Fruit fly (Drosophila melanogaster) whole organism, embryonic: ENCODE results near the gene CG31050.

Source experiments
- ATbp ChIP-seq: fragments of 200-800 bp; sonication (Bioruptor generic); optimal IDR thresholded peaks from 2 replicates; lab custom pipeline; 2017; ENCODE audit warnings: missing biosample characterization, mild to moderate bottlenecking, missing genetic modification characterization, missing genetic modification reagents
- Abd-B ChIP-seq: fragments of 200-800 bp; sonication (Bioruptor generic); optimal IDR thresholded peaks from 2 replicates; lab custom pipeline; 2018; ENCODE audit warnings: missing biosample characterization, mild to moderate bottlenecking, missing genetic modification characterization, moderate library complexity
- CG10321 ChIP-seq: fragments of 200-800 bp; sonication (Bioruptor generic); IDR thresholded peaks from 2 replicates; pipeline ENCODE4 v1.3.6; 2022; ENCODE audit warnings: missing biosample characterization, missing genetic modification characterization
- CG10431 ChIP-seq: fragments of 200-800 bp; sonication (Bioruptor generic); optimal IDR thresholded peaks from 3 replicates; lab custom pipeline; 2018; ENCODE audit warnings: missing biosample characterization, mild to moderate bottlenecking, missing genetic modification characterization
- CG11398 ChIP-seq: fragments of 200-800 bp; sonication (Bioruptor generic); optimal IDR thresholded peaks from 2 replicates; lab custom pipeline; 2016; ENCODE audit warnings: missing biosample characterization, missing genetic modification characterization
- CG11560 ChIP-seq: fragments of 200-800 bp; sonication (Bioruptor generic); IDR thresholded peaks from 3 replicates; pipeline ENCODE4 v1.3.6; 2022; ENCODE audit warnings: missing biosample characterization, missing genetic modification characterization
- CG13624 ChIP-seq: fragments of 200-800 bp; sonication (Bioruptor generic); optimal IDR thresholded peaks from 2 replicates; lab custom pipeline; 2016; ENCODE audit warnings: missing biosample characterization, missing genetic modification characterization
- CG1603 ChIP-seq: fragments of 200-800 bp; sonication (Bioruptor generic); optimal IDR thresholded peaks from 2 replicates; lab custom pipeline; 2019; ENCODE audit warnings: missing biosample characterization, mild to moderate bottlenecking, missing genetic modification characterization, moderate library complexity
- CG1647 ChIP-seq: fragments of 200-800 bp; sonication (Bioruptor generic); optimal IDR thresholded peaks from 3 replicates; lab custom pipeline; 2016; ENCODE audit warnings: missing biosample characterization, missing genetic modification characterization
- CG17912 ChIP-seq: fragments of 200-800 bp; sonication (Bioruptor generic); optimal IDR thresholded peaks from 2 replicates; lab custom pipeline; 2018; ENCODE audit warnings: missing biosample characterization, mild to moderate bottlenecking, missing genetic modification characterization
- CG1792 ChIP-seq: fragments of 200-800 bp; sonication (Bioruptor generic); optimal IDR thresholded peaks from 2 replicates; lab custom pipeline; 2016; ENCODE audit warnings: missing biosample characterization, missing genetic modification characterization
- CG18764 ChIP-seq: fragments of 200-800 bp; sonication (Bioruptor generic); optimal IDR thresholded peaks from 3 replicates; lab custom pipeline; 2016; ENCODE audit warnings: missing biosample characterization, missing genetic modification characterization
- CG2202 ChIP-seq: fragments of 200-800 bp; sonication (Bioruptor generic); optimal IDR thresholded peaks from 2 replicates; lab custom pipeline; 2018; ENCODE audit warnings: missing biosample characterization, mild to moderate bottlenecking, missing genetic modification characterization
- CG31224 ChIP-seq: fragments of 200-800 bp; sonication (Bioruptor generic); IDR thresholded peaks from 2 replicates; pipeline ENCODE4 v1.3.6; 2022; ENCODE audit warnings: missing biosample characterization, missing genetic modification characterization
- CG31441 ChIP-seq: fragments of 200-800 bp; sonication (Bioruptor generic); IDR thresholded peaks from 2 replicates; pipeline ENCODE4 v1.3.6; 2022; ENCODE audit warnings: missing biosample characterization, missing genetic modification characterization
- CG32532 ChIP-seq: fragments of 200-800 bp; sonication (Bioruptor generic); IDR thresholded peaks from 2 replicates; pipeline ENCODE4 v1.3.6; 2022; ENCODE audit warnings: missing biosample characterization, missing genetic modification characterization
- CG33213 ChIP-seq: fragments of 200-800 bp; sonication (Bioruptor generic); optimal IDR thresholded peaks from 3 replicates; lab custom pipeline; 2016; ENCODE audit warnings: missing biosample characterization, missing genetic modification characterization
- CG6854 ChIP-seq: fragments of 200-800 bp; sonication (Bioruptor generic); optimal IDR thresholded peaks from 3 replicates; lab custom pipeline; 2017; ENCODE audit warnings: missing biosample characterization, mild to moderate bottlenecking, missing genetic modification characterization
- CG7556 ChIP-seq: fragments of 200-800 bp; sonication (Bioruptor generic); optimal IDR thresholded peaks from 2 replicates; lab custom pipeline; 2017; ENCODE audit warnings: missing biosample characterization, mild to moderate bottlenecking, missing genetic modification characterization
- CG8944 ChIP-seq: fragments of 200-800 bp; sonication (Bioruptor generic); optimal IDR thresholded peaks from 3 replicates; lab custom pipeline; 2016; ENCODE audit warnings: missing biosample characterization, missing genetic modification characterization
- Dek ChIP-seq: fragments of 200-800 bp; sonication (Bioruptor generic); optimal IDR thresholded peaks from 3 replicates; lab custom pipeline; 2019; ENCODE audit warnings: missing biosample characterization, mild to moderate bottlenecking, missing genetic modification characterization, moderate library complexity
- Doc2 ChIP-seq: fragments of 200-800 bp; sonication (Bioruptor generic); IDR thresholded peaks from 2 replicates; pipeline ENCODE4 v1.3.6; 2022; ENCODE audit warnings: missing biosample characterization, missing genetic modification characterization
- Fer3 ChIP-seq: fragments of 200-800 bp; sonication (Bioruptor generic); optimal IDR thresholded peaks from 2 replicates; lab custom pipeline; 2018; ENCODE audit warnings: missing biosample characterization, mild to moderate bottlenecking, missing genetic modification characterization, moderate library complexity
- H15 ChIP-seq: fragments of 200-800 bp; sonication (Bioruptor generic); IDR thresholded peaks from 3 replicates; pipeline ENCODE4 v1.3.6; 2022; ENCODE audit warnings: missing biosample characterization, missing genetic modification characterization
- HHEX ChIP-seq: fragments of 200-800 bp; sonication (Bioruptor generic); optimal IDR thresholded peaks from 3 replicates; lab custom pipeline; 2017; ENCODE audit warnings: missing biosample characterization, mild to moderate bottlenecking, missing genetic modification characterization, missing genetic modification reagents
- Hand ChIP-seq: fragments of 200-800 bp; sonication (Bioruptor generic); optimal IDR thresholded peaks from 2 replicates; lab custom pipeline; 2017; ENCODE audit warnings: mild to moderate bottlenecking, missing biosample characterization, missing genetic modification reagents, missing genetic modification characterization
- HmgZ ChIP-seq: fragments of 200-800 bp; sonication (Bioruptor generic); optimal IDR thresholded peaks from 2 replicates; lab custom pipeline; 2018; ENCODE audit warnings: missing biosample characterization, mild to moderate bottlenecking, missing genetic modification characterization
- Lhr ChIP-seq: fragments of 200-800 bp; sonication (Bioruptor generic); optimal IDR thresholded peaks from 3 replicates; lab custom pipeline; 2017; ENCODE audit warnings: mild to moderate bottlenecking, missing biosample characterization, missing genetic modification reagents, missing genetic modification characterization
- NC2α ChIP-seq: fragments of 200-800 bp; sonication (Bioruptor generic); optimal IDR thresholded peaks from 2 replicates; lab custom pipeline; 2016; ENCODE audit warnings: missing biosample characterization, missing genetic modification characterization
- NFAT ChIP-seq: fragments of 200-800 bp; sonication (Bioruptor generic); IDR thresholded peaks from 2 replicates; pipeline ENCODE4 v1.3.6; 2022; ENCODE audit warnings: missing biosample characterization, missing genetic modification characterization
- Nf-YB ChIP-seq: fragments of 200-800 bp; sonication (Bioruptor generic); optimal IDR thresholded peaks from 3 replicates; lab custom pipeline; 2019; ENCODE audit warnings: missing biosample characterization, mild to moderate bottlenecking, missing genetic modification characterization, moderate library complexity
- Oli ChIP-seq: fragments of 200-800 bp; sonication (Bioruptor generic); optimal IDR thresholded peaks from 2 replicates; lab custom pipeline; 2018; ENCODE audit warnings: missing biosample characterization, mild to moderate bottlenecking, missing genetic modification characterization, moderate library complexity
- Opbp ChIP-seq: fragments of 200-800 bp; sonication (Bioruptor generic); IDR thresholded peaks from 3 replicates; pipeline ENCODE4 v1.3.6; 2022; ENCODE audit warnings: missing biosample characterization, missing genetic modification characterization; ENCODE audit not compliant: partially characterized antibody
- ap ChIP-seq: fragments of 200-800 bp; sonication (Bioruptor generic); IDR thresholded peaks from 2 replicates; pipeline ENCODE4 v1.3.6; 2022; ENCODE audit warnings: missing biosample characterization, missing genetic modification characterization
- ara ChIP-seq: fragments of 200-800 bp; sonication (Bioruptor generic); IDR thresholded peaks from 2 replicates; pipeline ENCODE4 v1.3.6; 2022; ENCODE audit warnings: missing biosample characterization, missing genetic modification characterization
- br ChIP-seq: fragments of >200 bp; optimal IDR thresholded peaks from 2 replicates; lab custom pipeline; 2017
- cato ChIP-seq: fragments of 200-800 bp; sonication (Bioruptor generic); optimal IDR thresholded peaks from 2 replicates; lab custom pipeline; 2016; ENCODE audit warnings: missing biosample characterization, missing genetic modification characterization, borderline replicate concordance
- esg ChIP-seq: fragments of 200-800 bp; sonication (Bioruptor generic); conservative IDR thresholded peaks from 2 replicates; pipeline ENCODE4 v1.3.6; 2022; ENCODE audit warnings: missing biosample characterization, missing genetic modification characterization
- eyg ChIP-seq: fragments of 200-800 bp; sonication (Bioruptor generic); optimal IDR thresholded peaks from 3 replicates; lab custom pipeline; 2016; ENCODE audit warnings: missing biosample characterization, missing genetic modification characterization
- grn ChIP-seq: fragments of 200-800 bp; sonication (Bioruptor generic); optimal IDR thresholded peaks from 3 replicates; lab custom pipeline; 2017; ENCODE audit warnings: missing biosample characterization, missing genetic modification characterization
- inv ChIP-seq: fragments of 200-800 bp; sonication (Bioruptor generic); IDR thresholded peaks from 2 replicates; pipeline ENCODE4 v1.3.6; 2022; ENCODE audit warnings: missing biosample characterization, missing genetic modification characterization; ENCODE audit not compliant: partially characterized antibody
- lov ChIP-seq, 2 experiments: fragments of 200-800 bp in 1 of 2; fragments of >200 bp in 1 of 2; sonication (Bioruptor generic) in 1 of 2; IDR thresholded peaks in 1 of 2; optimal IDR thresholded peaks in 1 of 2; 2 replicates in 1 of 2; 3 replicates in 1 of 2; pipeline versions ENCODE4 v1.3.6 to Lab custom; 2017 to 2022; ENCODE audit warnings: missing biosample characterization in 1 of 2, missing genetic modification characterization in 1 of 2
- odd ChIP-seq: fragments of 200-800 bp; sonication (Bioruptor generic); optimal IDR thresholded peaks from 2 replicates; lab custom pipeline; 2017; ENCODE audit warnings: missing biosample characterization, mild to moderate bottlenecking, missing genetic modification characterization
- otp ChIP-seq: fragments of 200-800 bp; sonication (Bioruptor generic); IDR thresholded peaks from 3 replicates; pipeline ENCODE4, ENCODE4 v1.3.6; 2022; ENCODE audit warnings: missing biosample characterization, missing genetic modification characterization
- pan ChIP-seq, 4 experiments: fragments of >200 bp in 3 of 4; fragments of 200-800 bp in 1 of 4; sonication (Bioruptor generic) in 1 of 4; optimal IDR thresholded peaks in 3 of 4; IDR thresholded peaks in 1 of 4; 2 replicates each; pipeline versions ENCODE4 v1.3.6 to Lab custom; 2017 to 2022; ENCODE audit warnings: missing biosample characterization in 2 of 4, missing genetic modification characterization in 2 of 4, mixed read lengths in 1 of 4
- peb ChIP-seq: fragments of 200-800 bp; sonication (Bioruptor generic); IDR thresholded peaks from 2 replicates; pipeline ENCODE4 v1.3.6; 2022; ENCODE audit warnings: missing biosample characterization, missing genetic modification characterization
- run ChIP-seq: fragments of 200-800 bp; sonication (Bioruptor generic); optimal IDR thresholded peaks from 3 replicates; lab custom pipeline; 2018; ENCODE audit warnings: missing biosample characterization, mild to moderate bottlenecking, missing genetic modification characterization
- sd ChIP-seq: fragments of 200-800 bp; sonication (Bioruptor generic); optimal IDR thresholded peaks from 3 replicates; lab custom pipeline; 2018; ENCODE audit warnings: missing biosample characterization, mild to moderate bottlenecking, missing genetic modification characterization, moderate library complexity
- ssp ChIP-seq: fragments of 200-800 bp; sonication (Bioruptor generic); IDR thresholded peaks from 2 replicates; pipeline ENCODE4 v1.3.6; 2022; ENCODE audit warnings: missing biosample characterization, missing genetic modification characterization
- wor ChIP-seq: fragments of 200-800 bp; sonication (Bioruptor generic); IDR thresholded peaks from 2 replicates; pipeline ENCODE4 v1.3.6; 2022; ENCODE audit warnings: missing biosample characterization, missing genetic modification characterization

Gene CG31050

DNA sequence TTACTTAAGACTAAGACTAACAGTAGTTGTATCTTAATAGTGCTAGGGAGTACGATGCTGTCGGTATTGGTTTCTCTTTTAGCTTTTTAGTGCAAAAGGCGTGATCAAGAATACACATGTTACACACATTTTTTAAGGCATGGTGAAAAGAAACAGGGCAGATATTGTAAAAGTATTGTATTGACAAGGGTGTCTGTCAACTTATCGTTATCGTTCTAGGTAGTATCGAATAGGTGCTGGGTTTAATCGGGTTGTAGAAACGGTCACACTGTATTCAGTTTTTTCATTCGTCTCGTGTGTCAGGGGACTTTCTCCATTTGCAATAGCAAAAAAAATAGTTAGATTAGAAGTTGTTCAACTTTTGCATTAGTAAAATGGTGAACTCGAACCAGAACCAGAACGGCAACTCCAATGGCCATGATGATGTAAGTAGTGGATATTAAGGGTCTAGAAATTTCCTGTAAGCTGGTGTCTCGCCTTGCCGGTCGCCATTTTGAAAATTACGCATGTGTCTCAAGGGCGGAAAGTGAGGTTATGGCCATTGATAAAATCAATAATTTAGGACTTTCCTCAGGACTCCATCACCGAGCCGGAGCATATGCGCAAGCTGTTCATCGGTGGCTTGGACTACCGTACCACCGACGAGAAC, 50.0 kb downstream of the CG31050 start (continued):
- TF ChIP-seq lov (optimal IDR thresholded peaks at IDR 0.05; lab: Kevin White, UChicago) (no peak), lov (GFP tag; IDR thresholded peaks at IDR 0.05; lab: Robert Waterston, UW) (no peak), CG6854 (GFP tag; lab: Kevin White, UChicago) (no peak), peb (GFP tag; lab: Robert Waterston, UW) (no peak), run (tag; lab: Kevin White, UChicago) (no peak), grn (GFP tag; lab: Kevin White, UChicago) (peak; percentile 13), CG13624 (GFP tag; lab: Kevin White, UChicago) (peak; percentile 14), Abd-B (GFP tag; lab: Kevin White, UChicago) (no peak), odd (GFP tag; lab: Kevin White, UChicago) (no peak), Oli (tag; lab: Kevin White, UChicago) (no peak), br (lab: Kevin White, UChicago) (no peak), pan (optimal IDR thresholded peaks at IDR 0.05; lab: Kevin White, UChicago) (no peak), pan (GFP tag; optimal IDR thresholded peaks at IDR 0.05 in 1 of 2, IDR thresholded peaks at IDR 0.05 in 1 of 2) (no peak), sd (tag; lab: Kevin White, UChicago) (no peak), CG32532 (GFP tag; lab: Robert Waterston, UW) (no peak; the same call in 1 of the 2 replicates), ATbp (GFP tag; lab: Kevin White, UChicago) (no peak), Opbp (GFP tag; lab: Robert Waterston, UW) (peak; percentile 67), Lhr (GFP tag; lab: Kevin White, UChicago) (peak; percentile 46), Dek (no peak), Hand (GFP tag; lab: Kevin White, UChicago) (no peak), CG10321 (GFP tag; lab: Robert Waterston, UW) (0 out of 2 replicates have a peak, but pooled peaks have one; percentile 12), CG17912 (no peak), wor (GFP tag; lab: Robert Waterston, UW) (no peak), CG8944 (GFP tag; lab: Kevin White, UChicago) (no peak), CG11560 (tag; lab: Robert Waterston, UW) (peak; percentile 98), Nf-YB (GFP tag; lab: Kevin White, UChicago) (no peak), H15 (GFP tag; lab: Robert Waterston, UW) (no peak), CG2202 (tag; lab: Kevin White, UChicago) (no peak), NC2α (no peak), HHEX (no peak), inv (GFP tag; lab: Robert Waterston, UW) (peak; percentile 43; the same call in 1 of the 2 replicates), CG1647 (GFP tag; lab: Kevin White, UChicago) (no peak), CG31441 (no peak), CG10431 (GFP tag; lab: Kevin White, UChicago) (peak; percentile 5), ap (GFP tag; lab: Robert Waterston, UW) (no peak), CG18764 (GFP tag; lab: Kevin White, UChicago) (peak; percentile 18), otp (GFP tag; lab: Robert Waterston, UW) (no peak), cato (GFP tag; lab: Kevin White, UChicago) (no peak), CG33213 (GFP tag; lab: Kevin White, UChicago) (no peak), CG31224 (GFP tag; lab: Robert Waterston, UW) (no peak), eyg (GFP tag; lab: Kevin White, UChicago) (no peak), CG11398 (GFP tag; lab: Kevin White, UChicago) (no peak), ssp (0 out of 2 replicates have a peak, but pooled peaks have one; percentile 16), esg (no peak), ara (GFP tag; lab: Robert Waterston, UW) (no peak), Doc2 (no peak), CG1603 (peak; percentile 76), CG1792 (GFP tag; lab: Kevin White, UChicago) (no peak), NFAT (GFP tag; lab: Robert Waterston, UW) (no peak), CG7556 (GFP tag; lab: Kevin White, UChicago) (no peak), HmgZ (peak; percentile 27), Fer3 (tag; lab: Kevin White, UChicago) (no peak)
